Fruit fly (Drosophila melanogaster) whole organism, embryonic: Measurements from ENCODE around the gene RpL7A.

Experiments used
- BEAF-32 ChIP-seq: fragments of 200-800 bp; sonication (Bioruptor generic); optimal IDR thresholded peaks from 3 replicates; lab custom pipeline; 2017; ENCODE audit warnings: missing biosample characterization, missing genetic modification characterization, mild to moderate bottlenecking, moderate library complexity, missing genetic modification reagents
- CG10654 ChIP-seq: fragments of 200-800 bp; sonication (Bioruptor generic); optimal IDR thresholded peaks from 2 replicates; lab custom pipeline; 2016; ENCODE audit warnings: missing biosample characterization, missing genetic modification characterization
- CG11093 ChIP-seq: fragments of 200-800 bp; sonication (Bioruptor generic); IDR thresholded peaks from 3 replicates; pipeline ENCODE4 v1.3.6; 2022; ENCODE audit warnings: missing biosample characterization, missing genetic modification characterization
- CG11723 ChIP-seq: fragments of 200-800 bp; sonication (Bioruptor generic); optimal IDR thresholded peaks from 2 replicates; lab custom pipeline; 2017; ENCODE audit warnings: missing biosample characterization, mild to moderate bottlenecking, missing genetic modification characterization
- CG1233 ChIP-seq: fragments of 200-800 bp; sonication (Bioruptor generic); optimal IDR thresholded peaks from 4 replicates; lab custom pipeline; 2018; ENCODE audit warnings: missing biosample characterization, mild to moderate bottlenecking, missing genetic modification characterization
- CG12744 ChIP-seq: fragments of 200-800 bp; sonication (Bioruptor generic); optimal IDR thresholded peaks from 2 replicates; lab custom pipeline; 2016; ENCODE audit warnings: missing biosample characterization, missing genetic modification characterization
- CG14667 ChIP-seq: fragments of 200-800 bp; sonication (Bioruptor generic); IDR thresholded peaks from 2 replicates; pipeline ENCODE4 v1.3.6; 2022; ENCODE audit warnings: missing biosample characterization, missing genetic modification characterization
- CG16779 ChIP-seq: fragments of 200-800 bp; sonication (Bioruptor generic); IDR thresholded peaks from 2 replicates; pipeline ENCODE4 v1.3.6; 2022; ENCODE audit warnings: missing biosample characterization, missing genetic modification characterization
- CG16813 ChIP-seq: fragments of 200-800 bp; sonication (Bioruptor generic); IDR thresholded peaks from 3 replicates; pipeline ENCODE4 v1.3.6; 2022; ENCODE audit warnings: missing biosample characterization, missing genetic modification characterization; ENCODE audit not compliant: partially characterized antibody
- CG17802 ChIP-seq: fragments of 200-800 bp; sonication (Bioruptor generic); optimal IDR thresholded peaks from 2 replicates; lab custom pipeline; 2018; ENCODE audit warnings: missing biosample characterization, mild to moderate bottlenecking, missing genetic modification characterization, moderate library complexity
- CG18262 ChIP-seq: fragments of 200-800 bp; optimal IDR thresholded peaks from 3 replicates; lab custom pipeline; 2019; ENCODE audit warnings: missing biosample characterization, mild to moderate bottlenecking, missing genetic modification characterization, moderate library complexity
- CG2116 ChIP-seq: fragments of 200-800 bp; sonication (Bioruptor generic); optimal IDR thresholded peaks from 3 replicates; lab custom pipeline; 2018; ENCODE audit warnings: missing biosample characterization, mild to moderate bottlenecking, missing genetic modification characterization
- CG30431 ChIP-seq: fragments of 200-800 bp; sonication (Bioruptor generic); optimal IDR thresholded peaks from 2 replicates; lab custom pipeline; 2017; ENCODE audit warnings: missing biosample characterization, missing genetic modification characterization
- CG31388 ChIP-seq: fragments of 200-800 bp; sonication (Bioruptor generic); optimal IDR thresholded peaks from 2 replicates; lab custom pipeline; 2016; ENCODE audit warnings: missing biosample characterization, missing genetic modification characterization
- CG3281 ChIP-seq: fragments of 200-800 bp; sonication (Bioruptor generic); optimal IDR thresholded peaks from 3 replicates; lab custom pipeline; 2017; ENCODE audit warnings: missing biosample characterization, mild to moderate bottlenecking, missing genetic modification characterization
- CG34376 ChIP-seq: fragments of 200-800 bp; sonication (Bioruptor generic); optimal IDR thresholded peaks from 2 replicates; lab custom pipeline; 2018; ENCODE audit warnings: missing biosample characterization, mild to moderate bottlenecking, missing genetic modification characterization
- CG6254 ChIP-seq: fragments of 200-800 bp; sonication (Bioruptor generic); optimal IDR thresholded peaks from 3 replicates; lab custom pipeline; 2017; ENCODE audit warnings: mild to moderate bottlenecking, missing biosample characterization, missing genetic modification reagents, missing genetic modification characterization
- CG7372 ChIP-seq: fragments of 200-800 bp; sonication (Bioruptor generic); IDR thresholded peaks from 2 replicates; pipeline ENCODE4 v1.3.6; 2022; ENCODE audit warnings: missing biosample characterization, missing genetic modification characterization
- CG9797 ChIP-seq: fragments of 200-800 bp; sonication (Bioruptor generic); optimal IDR thresholded peaks from 3 replicates; lab custom pipeline; 2018; ENCODE audit warnings: missing biosample characterization, mild to moderate bottlenecking, missing genetic modification characterization
- CG9876 ChIP-seq: fragments of 200-800 bp; sonication (Bioruptor generic); optimal IDR thresholded peaks from 2 replicates; lab custom pipeline; 2016; ENCODE audit warnings: missing biosample characterization, missing genetic modification characterization
- Camta ChIP-seq: fragments of 200-800 bp; sonication (Bioruptor generic); optimal IDR thresholded peaks from 2 replicates; lab custom pipeline; 2016; ENCODE audit warnings: missing biosample characterization, missing genetic modification characterization
- CoRest ChIP-seq: fragments of 200-800 bp; sonication (Bioruptor generic); optimal IDR thresholded peaks from 3 replicates; lab custom pipeline; 2018; ENCODE audit warnings: missing biosample characterization, mild to moderate bottlenecking, missing genetic modification characterization, moderate library complexity
- Drgx ChIP-seq: fragments of 200-800 bp; sonication (Bioruptor generic); IDR thresholded peaks from 2 replicates; pipeline ENCODE4 v1.3.6; 2022; ENCODE audit warnings: missing biosample characterization, missing genetic modification characterization
- Fer2 ChIP-seq: fragments of 200-800 bp; sonication (Bioruptor generic); optimal IDR thresholded peaks from 2 replicates; lab custom pipeline; 2018; ENCODE audit warnings: missing biosample characterization, mild to moderate bottlenecking, missing genetic modification characterization, moderate library complexity
- MTF-1 ChIP-seq: fragments of 200-800 bp; sonication (Bioruptor generic); optimal IDR thresholded peaks from 2 replicates; lab custom pipeline; 2018; ENCODE audit warnings: missing biosample characterization, mild to moderate bottlenecking, missing genetic modification characterization, borderline replicate concordance
- Mad ChIP-seq: fragments of 200-800 bp; sonication (Bioruptor generic); optimal IDR thresholded peaks from 2 replicates; lab custom pipeline; 2016; ENCODE audit warnings: missing biosample characterization, missing genetic modification characterization
- Med ChIP-seq: fragments of 200-800 bp; sonication (Bioruptor generic); peaks from one replicate; lab custom pipeline; 2016; ENCODE audit warnings: missing biosample characterization, missing genetic modification characterization, mild to moderate bottlenecking, inconsistent platforms, moderate library complexity
- Pdp1 ChIP-seq, 2 experiments: fragments of 200-800 bp; sonication (Bioruptor generic); optimal IDR thresholded peaks; 3 replicates each; lab custom pipeline; 2016; ENCODE audit warnings: missing biosample characterization in 2 of 2, missing genetic modification characterization in 2 of 2, mild to moderate bottlenecking in 1 of 2, moderate library complexity in 1 of 2
- Rx ChIP-seq: fragments of 200-800 bp; sonication (Bioruptor generic); IDR thresholded peaks from 2 replicates; pipeline ENCODE4 v1.3.6; 2022; ENCODE audit warnings: missing biosample characterization, missing genetic modification characterization
- TFAM ChIP-seq: fragments of 200-800 bp; sonication (Bioruptor generic); optimal IDR thresholded peaks from 2 replicates; lab custom pipeline; 2017; ENCODE audit warnings: missing biosample characterization, missing genetic modification characterization, inconsistent platforms
- br ChIP-seq: fragments of >200 bp; optimal IDR thresholded peaks from 2 replicates; lab custom pipeline; 2017
- dimm ChIP-seq: fragments of 200-800 bp; sonication (Bioruptor generic); IDR thresholded peaks from 2 replicates; pipeline ENCODE4 v1.3.6; 2022; ENCODE audit warnings: missing biosample characterization, missing genetic modification characterization
- dmrt99B ChIP-seq: fragments of 200-800 bp; sonication (Bioruptor generic); optimal IDR thresholded peaks from 2 replicates; lab custom pipeline; 2018; ENCODE audit warnings: missing biosample characterization, mild to moderate bottlenecking, missing genetic modification characterization, moderate library complexity
- emc ChIP-seq: fragments of 200-800 bp; sonication (Bioruptor generic); optimal IDR thresholded peaks from 2 replicates; lab custom pipeline; 2016; ENCODE audit warnings: missing biosample characterization, missing genetic modification characterization
- fd3F ChIP-seq: fragments of 200-800 bp; sonication (Bioruptor generic); optimal IDR thresholded peaks from 2 replicates; lab custom pipeline; 2018; ENCODE audit warnings: missing biosample characterization, mild to moderate bottlenecking, missing genetic modification characterization, moderate library complexity
- gce ChIP-seq: fragments of 200-800 bp; sonication (Bioruptor generic); IDR thresholded peaks from 3 replicates; pipeline ENCODE4 v1.3.6; 2022; ENCODE audit warnings: missing biosample characterization, missing genetic modification characterization
- jumu ChIP-seq: fragments of 200-800 bp; sonication (Bioruptor generic); optimal IDR thresholded peaks from 3 replicates; lab custom pipeline; 2016; ENCODE audit warnings: missing biosample characterization, missing genetic modification characterization
- kah ChIP-seq: fragments of 200-800 bp; sonication (Bioruptor generic); optimal IDR thresholded peaks from 2 replicates; lab custom pipeline; 2018; ENCODE audit warnings: missing biosample characterization, mild to moderate bottlenecking, missing genetic modification characterization
- ken ChIP-seq: fragments of 200-800 bp; sonication (Bioruptor generic); IDR thresholded peaks from 3 replicates; pipeline ENCODE4 v1.3.6; 2022; ENCODE audit warnings: missing biosample characterization, missing genetic modification characterization
- lab ChIP-seq: fragments of 200-800 bp; sonication (Bioruptor generic); optimal IDR thresholded peaks from 3 replicates; lab custom pipeline; 2017; ENCODE audit warnings: missing biosample characterization, missing genetic modification characterization, mild to moderate bottlenecking, moderate library complexity, missing genetic modification reagents
- nerfin-2 ChIP-seq: fragments of 200-800 bp; sonication (Bioruptor generic); IDR thresholded peaks from 2 replicates; pipeline ENCODE4 v1.3.6; 2022; ENCODE audit warnings: missing biosample characterization, missing genetic modification characterization; ENCODE audit not compliant: partially characterized antibody
- nom ChIP-seq: fragments of 200-800 bp; sonication (Bioruptor generic); optimal IDR thresholded peaks from 2 replicates; lab custom pipeline; 2017; ENCODE audit warnings: missing biosample characterization, missing genetic modification characterization, mild to moderate bottlenecking, moderate library complexity, missing genetic modification reagents
- phol ChIP-seq: fragments of 200-800 bp; sonication (Bioruptor generic); optimal IDR thresholded peaks from 3 replicates; lab custom pipeline; 2018; ENCODE audit warnings: missing biosample characterization, mild to moderate bottlenecking, missing genetic modification characterization, moderate library complexity
- ranshi ChIP-seq: fragments of 200-800 bp; sonication (Bioruptor generic); IDR thresholded peaks from 2 replicates; pipeline ENCODE4 v1.3.6; 2022; ENCODE audit warnings: missing biosample characterization, missing genetic modification characterization
- sens ChIP-seq: fragments of 200-800 bp; sonication (Bioruptor generic); peaks from one replicate; lab custom pipeline; 2016; ENCODE audit warnings: missing biosample characterization, missing genetic modification characterization
- slbo ChIP-seq: fragments of 200-800 bp; sonication (Bioruptor generic); IDR thresholded peaks from 2 replicates; pipeline ENCODE4 v1.3.6; 2022; ENCODE audit warnings: missing biosample characterization, missing genetic modification characterization

Gene RpL7A

DNA sequence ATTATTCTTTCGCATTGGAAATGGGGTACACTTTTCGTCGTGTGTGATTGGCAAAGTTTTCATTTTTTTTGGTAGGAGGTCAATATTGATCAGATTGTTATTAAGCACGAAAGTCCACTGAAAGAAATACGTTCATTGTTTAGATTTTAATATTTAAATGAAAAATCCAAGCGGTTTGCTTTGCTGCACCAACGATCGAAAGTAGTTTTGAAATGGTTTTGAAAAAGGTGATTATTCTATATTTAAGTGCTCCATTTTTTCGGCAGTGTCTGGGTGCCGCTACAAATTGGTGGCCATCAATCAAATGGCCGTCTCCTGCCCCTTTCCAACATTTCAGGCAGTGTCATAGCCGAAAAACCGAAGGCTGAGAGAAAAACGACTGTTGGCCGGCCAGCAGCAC lies 41.3 kb upstream of the RpL7A start (continued):
- no peak for TF ChIP-seq nerfin-2 (GFP tag; lab: Robert Waterston, UW)

dm6 chrX:6573799-6574198 lies 40.7 kb upstream of the RpL7A start:
- TF ChIP-seq sens (GFP tag; lab: Kevin White, UChicago) (peak; percentile 31), Pdp1 (GFP tag; optimal IDR thresholded peaks at IDR 0.05; lab: Kevin White, UChicago) (peak in 1 of 2 experiments; percentile 3), CG3281 (no peak)

- TF ChIP-seq jumu (GFP tag; lab: Kevin White, UChicago) = peak; percentile 20
- TF ChIP-seq dmrt99B (tag; lab: Kevin White, UChicago) = peak; percentile 95
- TF ChIP-seq CG16813 = no peak
- TF ChIP-seq CG9797 (GFP tag; lab: Kevin White, UChicago) = peak; percentile 29
- peak; percentile 61 for TF ChIP-seq CG31388 (GFP tag; lab: Kevin White, UChicago)
- TF ChIP-seq emc (GFP tag; lab: Kevin White, UChicago) = no peak
- peak; percentile 57 for TF ChIP-seq CG14667 (GFP tag; lab: Robert Waterston, UW)
- peak; percentile 87 for TF ChIP-seq CG1233 (GFP tag; lab: Kevin White, UChicago)
- peak; percentile 76 for TF ChIP-seq ken (GFP tag; lab: Robert Waterston, UW)
- TF ChIP-seq kah (GFP tag; lab: Kevin White, UChicago) = peak; percentile 71
- TF ChIP-seq Drgx (GFP tag; lab: Robert Waterston, UW) = peak; percentile 92
- TF ChIP-seq CG9876 = no peak
- peak; percentile 52 for TF ChIP-seq CG2116
- peak; percentile 62 for TF ChIP-seq CG10654 (GFP tag; lab: Kevin White, UChicago)
- TF ChIP-seq fd3F = peak; percentile 65
- TF ChIP-seq phol (tag; lab: Kevin White, UChicago) = peak; percentile 94
- no peak for TF ChIP-seq br (lab: Kevin White, UChicago)
- TF ChIP-seq Camta = peak; percentile 34
- TF ChIP-seq Mad (GFP tag; lab: Kevin White, UChicago) = peak; percentile 6
- peak; percentile 79 for TF ChIP-seq Rx
- peak; percentile 53 for TF ChIP-seq CG17802 (tag; lab: Kevin White, UChicago)
- no peak for TF ChIP-seq gce
- TF ChIP-seq CG11093 (GFP tag; lab: Robert Waterston, UW) = peak; percentile 81; the same call in 1 of the 3 replicates
- peak; percentile 81 for TF ChIP-seq ranshi (GFP tag; lab: Robert Waterston, UW)
- TF ChIP-seq CG18262 (tag; lab: Kevin White, UChicago) = peak; percentile 96
- peak; percentile 84 for TF ChIP-seq lab (GFP tag; lab: Kevin White, UChicago)
- no peak for TF ChIP-seq BEAF-32
- TF ChIP-seq Pdp1 (GFP tag; optimal IDR thresholded peaks at IDR 0.05; lab: Kevin White, UChicago) = peak; percentile 52 to 60
- peak; percentile 62 for TF ChIP-seq Fer2 (tag; lab: Kevin White, UChicago)
- TF ChIP-seq Med (GFP tag; lab: Kevin White, UChicago) = peak; percentile 81
- no peak for TF ChIP-seq CG16779 (GFP tag; lab: Robert Waterston, UW)
- peak; percentile 79 for TF ChIP-seq CG30431 (GFP tag; lab: Kevin White, UChicago)
- peak; percentile 95 for TF ChIP-seq CoRest (tag; lab: Kevin White, UChicago)
- TF ChIP-seq dimm (GFP tag; lab: Robert Waterston, UW) = peak; percentile 44; the same call in 1 of the 2 replicates
- peak; percentile 90 for TF ChIP-seq CG6254 (GFP tag; lab: Kevin White, UChicago)
- peak; percentile 22 for TF ChIP-seq CG34376
- peak; percentile 69 for TF ChIP-seq slbo (GFP tag; lab: Robert Waterston, UW)
- TF ChIP-seq CG7372 (GFP tag; lab: Robert Waterston, UW) = peak; percentile 81
- peak; percentile 82 for TF ChIP-seq CG11723
- peak; percentile 97 for TF ChIP-seq MTF-1 (GFP tag; lab: Kevin White, UChicago)
- no peak for TF ChIP-seq CG12744 (GFP tag; lab: Kevin White, UChicago)
- TF ChIP-seq nom = no peak
- TF ChIP-seq TFAM (GFP tag; lab: Kevin White, UChicago) = peak; percentile 40
Observed at dm6 chrX:6571234-6571915, 38.2 kb upstream of the RpL7A start.
